Fruit fly (Drosophila melanogaster): ENCODE results near the gene dl.

Gene dl

dm6 chr2L:17480943-17481580 is 30.9 kb upstream of the dl start, which contains the start of the genes fws and Lamtor3 (continued):
- no peak; the same call in 1 of the 2 replicates for TF ChIP-seq inv (GFP tag; IDR thresholded peaks at IDR 0.05; ENCODE audit: partially characterized antibody)
- peak; percentile 90 for TF ChIP-seq CG8359 (GFP tag; optimal IDR thresholded peaks at IDR 0.05; ENCODE audit: borderline replicate concordance)
- TF ChIP-seq h (optimal IDR thresholded peaks at IDR 0.05): no peak
- TF ChIP-seq CG13775 (GFP tag; optimal IDR thresholded peaks at IDR 0.05): peak; percentile 99
- peak; percentile 99 for TF ChIP-seq H15 (GFP tag; IDR thresholded peaks at IDR 0.05)
- TF ChIP-seq CG13894 (tag; optimal IDR thresholded peaks at IDR 0.05): peak; percentile 94
- peak; percentile 62 for TF ChIP-seq Scr (GFP tag; IDR thresholded peaks at IDR 0.05; ENCODE audit: partially characterized antibody)
- TF ChIP-seq MBD-R2 (GFP tag; IDR thresholded peaks at IDR 0.05): peak; percentile 100
- peak; percentile 70 for TF ChIP-seq Myb (GFP tag; optimal IDR thresholded peaks at IDR 0.05)
- TF ChIP-seq Aef1 (GFP tag; IDR thresholded peaks at IDR 0.05): peak; percentile 99
- TF ChIP-seq CG1647 (GFP tag; optimal IDR thresholded peaks at IDR 0.05): peak; percentile 83
- peak; percentile 95 for TF ChIP-seq CG1024 (GFP tag; IDR thresholded peaks at IDR 0.05)
- TF ChIP-seq Sox102F (GFP tag; optimal IDR thresholded peaks at IDR 0.05): peak; percentile 99
- TF ChIP-seq cato (GFP tag; optimal IDR thresholded peaks at IDR 0.05; ENCODE audit: borderline replicate concordance): peak; percentile 96
- TF ChIP-seq Dip3 (GFP tag; optimal IDR thresholded peaks at IDR 0.05): peak; percentile 92
- TF ChIP-seq salm (tag; optimal IDR thresholded peaks at IDR 0.05): peak; percentile 96
- peak; percentile 51 for TF ChIP-seq BEAF-32 (GFP tag; optimal IDR thresholded peaks at IDR 0.05)
- TF ChIP-seq CG16815 (GFP tag; optimal IDR thresholded peaks at IDR 0.05): peak; percentile 98
- no peak for TF ChIP-seq abd-A (tag; optimal IDR thresholded peaks at IDR 0.05)
- TF ChIP-seq GATAe (GFP tag; conservative IDR thresholded peaks at IDR 0.05): peak; percentile 98
- peak; percentile 86 for TF ChIP-seq Nf-YB (GFP tag; optimal IDR thresholded peaks at IDR 0.05)
- peak; percentile 52 for TF ChIP-seq emc (GFP tag; optimal IDR thresholded peaks at IDR 0.05)
- peak; percentile 92 for TF ChIP-seq CG11560 (tag; IDR thresholded peaks at IDR 0.05)
- peak; percentile 77 for TF ChIP-seq CG8290 (GFP tag; optimal IDR thresholded peaks at IDR 0.05)
- peak in 1 of 2 experiments; percentile 84 for TF ChIP-seq CG8290 (tag; optimal IDR thresholded peaks at IDR 0.05)
- TF ChIP-seq CG31388 (GFP tag; optimal IDR thresholded peaks at IDR 0.05): peak; percentile 93
- TF ChIP-seq az2 (GFP tag; optimal IDR thresholded peaks at IDR 0.05): peak; percentile 98
- TF ChIP-seq CG12769 (tag; optimal IDR thresholded peaks at IDR 0.05): peak; percentile 95
- peak; percentile 86 for TF ChIP-seq tup (GFP tag; optimal IDR thresholded peaks at IDR 0.05)
- TF ChIP-seq sens (GFP tag): peak; percentile 97
- TF ChIP-seq pzg (GFP tag; optimal IDR thresholded peaks at IDR 0.05): peak; percentile 41
- TF ChIP-seq CG1602 (GFP tag; optimal IDR thresholded peaks at IDR 0.05): peak; percentile 97
- TF ChIP-seq C15 (GFP tag; IDR thresholded peaks at IDR 0.05): peak; percentile 98
- peak; percentile 53; the same call in 2 of the 3 replicates for TF ChIP-seq Doc3 (GFP tag; IDR thresholded peaks at IDR 0.05; ENCODE audit: partially characterized antibody)
- peak; percentile 98 for TF ChIP-seq klu (GFP tag; IDR thresholded peaks at IDR 0.05)
- TF ChIP-seq tio (GFP tag; optimal IDR thresholded peaks at IDR 0.05): peak; percentile 94
- TF ChIP-seq CG5180 (GFP tag; optimal IDR thresholded peaks at IDR 0.05): peak; percentile 82
- peak; percentile 96 for TF ChIP-seq D19B (GFP tag; optimal IDR thresholded peaks at IDR 0.05)
- peak; percentile 94 for TF ChIP-seq CG11723 (GFP tag; optimal IDR thresholded peaks at IDR 0.05)
- peak; percentile 99 for TF ChIP-seq row (GFP tag; IDR thresholded peaks at IDR 0.05)
- TF ChIP-seq slou (GFP tag; optimal IDR thresholded peaks at IDR 0.05): peak; percentile 97
- peak; percentile 65 for TF ChIP-seq dm (GFP tag; optimal IDR thresholded peaks at IDR 0.05)
- peak; percentile 20 for TF ChIP-seq sima (GFP tag; optimal IDR thresholded peaks at IDR 0.05)
- peak; percentile 95 for TF ChIP-seq Doc2 (GFP tag; IDR thresholded peaks at IDR 0.05)
- TF ChIP-seq Ada2b (GFP tag; IDR thresholded peaks at IDR 0.05): peak; percentile 99
- TF ChIP-seq CG33213 (GFP tag; optimal IDR thresholded peaks at IDR 0.05): peak; percentile 72
- peak; percentile 72 for TF ChIP-seq Hey (tag; optimal IDR thresholded peaks at IDR 0.05)
- TF ChIP-seq CG6854 (GFP tag; optimal IDR thresholded peaks at IDR 0.05): peak; percentile 93
- peak; percentile 99 for TF ChIP-seq HLH3B (GFP tag; IDR thresholded peaks at IDR 0.05)
- peak; percentile 99 for TF ChIP-seq gce (GFP tag; IDR thresholded peaks at IDR 0.05)
